Worm (Caenorhabditis elegans) whole organism, L4 larva: ENCODE measurements around the gene C46A5.4.

Source experiments
- D1046.2 ChIP-seq: fragments of 200-800 bp; sonication (Bioruptor generic); IDR thresholded peaks from 2 replicates; pipeline ENCODE4 v1.3.6; 2022; ENCODE audit warnings: missing genetic modification characterization, missing compliant biosample characterization
- F26F4.8 ChIP-seq: fragments of 200-800 bp; sonication (Bioruptor generic); conservative IDR thresholded peaks from 2 replicates; pipeline ENCODE4 v1.3.6; 2022; ENCODE audit warnings: missing genetic modification characterization, missing compliant biosample characterization
- F37D6.2 ChIP-seq: sonication (generic microtip); optimal IDR thresholded peaks from 2 replicates; lab custom pipeline; 2016; ENCODE audit warnings: mild to moderate bottlenecking, missing genetic modification characterization, missing compliant biosample characterization
- F49E8.2 ChIP-seq: sonication (generic microtip); optimal IDR thresholded peaks from 2 replicates; lab custom pipeline; 2016; ENCODE audit warnings: missing compliant biosample characterization, mild to moderate bottlenecking, missing genetic modification characterization, borderline replicate concordance
- R02D3.7 ChIP-seq: fragments of 150-350 bp; sonication (generic microtip); optimal IDR thresholded peaks from 3 replicates; lab custom pipeline; 2014; ENCODE audit warnings: missing biosample characterization, missing genetic modification characterization
- T20F7.1 ChIP-seq: fragments of 200-800 bp; sonication (Bioruptor generic); optimal IDR thresholded peaks from 2 replicates; lab custom pipeline; 2018; ENCODE audit warnings: mild to moderate bottlenecking, missing genetic modification characterization, missing compliant biosample characterization
- T26A8.4 ChIP-seq: fragments of 200-800 bp; sonication (Bioruptor generic); IDR thresholded peaks from 2 replicates; pipeline ENCODE4 v1.3.6; 2022; ENCODE audit warnings: missing genetic modification characterization, missing compliant biosample characterization
- Y75B8A.6 ChIP-seq: fragments of 200-800 bp; sonication (Bioruptor generic); IDR thresholded peaks from 2 replicates; pipeline ENCODE4 v1.3.6; 2022; ENCODE audit warnings: missing genetic modification reagents, missing genetic modification characterization, missing compliant biosample characterization
- ZK337.2 ChIP-seq: fragments of 200-800 bp; sonication (Bioruptor generic); IDR thresholded peaks from 2 replicates; pipeline ENCODE4 v1.3.6; 2022; ENCODE audit warnings: missing genetic modification reagents, missing genetic modification characterization, missing compliant biosample characterization
- aly-2 ChIP-seq: sonication (generic microtip); optimal IDR thresholded peaks from 2 replicates; lab custom pipeline; 2018; ENCODE audit warnings: missing biosample characterization, missing genetic modification characterization
- ama-1 ChIP-seq: fragments of 150-350 bp; optimal IDR thresholded peaks from 2 replicates; lab custom pipeline; 2014; ENCODE audit warnings: inconsistent platforms, mixed read lengths
- ceh-32 ChIP-seq: sonication (generic microtip); optimal IDR thresholded peaks from 2 replicates; lab custom pipeline; 2016; ENCODE audit warnings: mild to moderate bottlenecking, missing genetic modification characterization, missing compliant biosample characterization; ENCODE audit not compliant: poor library complexity
- ceh-82 ChIP-seq: sonication (generic microtip); optimal IDR thresholded peaks from 2 replicates; lab custom pipeline; 2017; ENCODE audit warnings: missing biosample characterization, missing genetic modification characterization
- ces-1 ChIP-seq: fragments of 150-350 bp; sonication (generic microtip); optimal IDR thresholded peaks from 4 replicates; lab custom pipeline; 2014; ENCODE audit warnings: missing biosample characterization, missing genetic modification reagents, missing genetic modification characterization
- cey-2 ChIP-seq: sonication (generic microtip); optimal IDR thresholded peaks from 3 replicates; lab custom pipeline; 2017; ENCODE audit warnings: missing genetic modification characterization, mild to moderate bottlenecking, missing compliant biosample characterization, antibody characterized with exemption, borderline replicate concordance; ENCODE audit not compliant: insufficient read depth
- daf-12 ChIP-seq: fragments of 150-350 bp; optimal IDR thresholded peaks from 2 replicates; lab custom pipeline; 2014; ENCODE audit warnings: missing biosample characterization, missing genetic modification reagents, missing genetic modification characterization
- dmd-6 ChIP-seq: fragments of 200-800 bp; sonication (Bioruptor generic); IDR thresholded peaks from 2 replicates; pipeline ENCODE4 v1.3.6; 2022; ENCODE audit warnings: missing genetic modification reagents, missing genetic modification characterization, missing compliant biosample characterization
- dmd-8 ChIP-seq: fragments of 200-800 bp; sonication (Bioruptor generic); IDR thresholded peaks from 2 replicates; pipeline ENCODE4 v1.3.6; 2022; ENCODE audit warnings: missing genetic modification characterization, missing compliant biosample characterization
- dmd-9 ChIP-seq: fragments of 200-800 bp; sonication (Bioruptor generic); IDR thresholded peaks from 2 replicates; pipeline ENCODE4 v1.3.6; 2022; ENCODE audit warnings: missing genetic modification reagents, missing genetic modification characterization, missing compliant biosample characterization
- dpl-1 ChIP-seq: fragments of 150-350 bp; optimal IDR thresholded peaks from 2 replicates; lab custom pipeline; 2014; ENCODE audit warnings: missing biosample characterization, missing genetic modification reagents, missing genetic modification characterization
- duxl-1 ChIP-seq: sonication (generic microtip); optimal IDR thresholded peaks from 2 replicates; lab custom pipeline; 2016; ENCODE audit warnings: mild to moderate bottlenecking, missing genetic modification characterization, moderate library complexity, missing compliant biosample characterization; ENCODE audit not compliant: poor library complexity
- dve-1 ChIP-seq: sonication (generic microtip); optimal IDR thresholded peaks from 2 replicates; lab custom pipeline; 2017; ENCODE audit warnings: antibody characterized with exemption, mild to moderate bottlenecking, missing genetic modification characterization, missing compliant biosample characterization; ENCODE audit not compliant: insufficient read depth
- fkh-10 ChIP-seq: fragments of 150-350 bp; optimal IDR thresholded peaks from 2 replicates; lab custom pipeline; 2014; ENCODE audit warnings: missing biosample characterization, missing genetic modification reagents, missing genetic modification characterization
- lin-38 ChIP-seq: fragments of 200-800 bp; sonication (Bioruptor generic); IDR thresholded peaks from 2 replicates; pipeline ENCODE4 v1.3.6; 2022; ENCODE audit warnings: missing genetic modification reagents, missing genetic modification characterization, missing compliant biosample characterization
- madf-5 ChIP-seq, 2 experiments: fragments of 200-800 bp; sonication (Bioruptor generic); IDR thresholded peaks; 2 replicates each; pipeline ENCODE4 v1.3.6; 2022; ENCODE audit warnings: missing compliant biosample characterization in 2 of 2, missing genetic modification characterization in 2 of 2
- madf-9 ChIP-seq: fragments of 200-800 bp; sonication (Bioruptor generic); conservative IDR thresholded peaks from 2 replicates; pipeline ENCODE4 v1.3.6; 2022; ENCODE audit warnings: missing genetic modification reagents, missing genetic modification characterization, missing compliant biosample characterization
- mdl-1 ChIP-seq, 2 experiments: fragments of 150-350 bp in 1 of 2; sonication (generic microtip) in 1 of 2; optimal IDR thresholded peaks; 2 replicates each; lab custom pipeline; 2014 to 2017; ENCODE audit warnings: missing biosample characterization in 2 of 2, missing genetic modification characterization in 2 of 2
- mep-1 ChIP-seq: fragments of 150-350 bp; sonication (generic microtip); optimal IDR thresholded peaks from 3 replicates; lab custom pipeline; 2014; ENCODE audit warnings: missing biosample characterization, missing genetic modification characterization
- mes-2 ChIP-seq: sonication (generic microtip); optimal IDR thresholded peaks from 2 replicates; lab custom pipeline; 2016; ENCODE audit warnings: missing genotype, mild to moderate bottlenecking, missing genetic modification characterization, missing compliant biosample characterization; ENCODE audit not compliant: poor library complexity, severe bottlenecking
- nhr-10 ChIP-seq: fragments of 150-350 bp; optimal IDR thresholded peaks from 2 replicates; lab custom pipeline; 2014; ENCODE audit warnings: missing biosample characterization, missing genetic modification characterization
- nhr-11 ChIP-seq: fragments of 150-350 bp; optimal IDR thresholded peaks from 2 replicates; lab custom pipeline; 2014; ENCODE audit warnings: missing biosample characterization, missing genetic modification characterization
- nhr-25 ChIP-seq: sonication (generic microtip); optimal IDR thresholded peaks from 2 replicates; lab custom pipeline; 2017; ENCODE audit warnings: missing genetic modification characterization, mild to moderate bottlenecking, missing compliant biosample characterization, antibody characterized with exemption, moderate library complexity, borderline replicate concordance; ENCODE audit not compliant: insufficient read depth
- nhr-42 ChIP-seq: fragments of 200-800 bp; sonication (Bioruptor generic); IDR thresholded peaks from 2 replicates; pipeline ENCODE4 v1.3.6; 2022; ENCODE audit warnings: missing genetic modification characterization, missing compliant biosample characterization
- pha-4 ChIP-seq, 2 experiments: fragments of 150-350 bp in 1 of 2; fragments of 200-800 bp in 1 of 2; sonication (Bioruptor generic) in 1 of 2; IDR thresholded peaks in 1 of 2; optimal IDR thresholded peaks in 1 of 2; 2 replicates each; pipeline versions ENCODE4 v1.3.6 to Lab custom; 2014 to 2022; ENCODE audit warnings: missing genetic modification characterization in 2 of 2, missing genetic modification reagents in 2 of 2, missing biosample characterization in 1 of 2, missing compliant biosample characterization in 1 of 2
- php-3 ChIP-seq: fragments of 200-800 bp; sonication (Bioruptor generic); IDR thresholded peaks from 2 replicates; pipeline ENCODE4 v1.3.6; 2022; ENCODE audit warnings: missing genetic modification reagents, missing genetic modification characterization, missing compliant biosample characterization
- pqm-1 ChIP-seq: sonication (generic microtip); optimal IDR thresholded peaks from 2 replicates; lab custom pipeline; 2017; ENCODE audit warnings: missing biosample characterization, missing genetic modification characterization
- rbr-2 ChIP-seq: sonication (generic microtip); optimal IDR thresholded peaks from 2 replicates; lab custom pipeline; 2016; ENCODE audit warnings: missing genotype, missing genetic modification characterization, missing compliant biosample characterization
- saeg-2 ChIP-seq: fragments of 200-800 bp; sonication (Bioruptor generic); IDR thresholded peaks from 2 replicates; pipeline ENCODE4 v1.3.6; 2022; ENCODE audit warnings: missing genetic modification reagents, missing genetic modification characterization, missing compliant biosample characterization
- sdz-12 ChIP-seq: fragments of 200-800 bp; sonication (Bioruptor generic); optimal IDR thresholded peaks from 2 replicates; lab custom pipeline; 2018; ENCODE audit warnings: mild to moderate bottlenecking, missing genetic modification characterization, missing compliant biosample characterization
- skn-1 ChIP-seq: fragments of 150-350 bp; optimal IDR thresholded peaks from 2 replicates; lab custom pipeline; 2014; ENCODE audit warnings: missing biosample characterization, missing genetic modification characterization
- snpc-4 ChIP-seq: fragments of 150-350 bp; optimal IDR thresholded peaks from 2 replicates; lab custom pipeline; 2014; ENCODE audit warnings: missing biosample characterization, missing genetic modification characterization
- tra-1 ChIP-seq: fragments of 200-800 bp; sonication (Bioruptor generic); IDR thresholded peaks from 2 replicates; pipeline ENCODE4 v1.3.6; 2022; ENCODE audit warnings: missing genetic modification reagents, missing genetic modification characterization, missing compliant biosample characterization
- unc-130 ChIP-seq: sonication (generic microtip); optimal IDR thresholded peaks from 2 replicates; lab custom pipeline; 2016; ENCODE audit warnings: missing genetic modification reagents, missing genetic modification characterization, missing compliant biosample characterization
- unc-62 ChIP-seq, 3 experiments: fragments of 150-350 bp in 1 of 3; sonication (generic microtip); optimal IDR thresholded peaks in 2 of 3; peaks in 1 of 3; 1 replicate in 1 of 3; 2 replicates in 2 of 3; lab custom pipeline; 2014 to 2017; ENCODE audit warnings: missing biosample characterization in 3 of 3, missing genetic modification characterization in 3 of 3, missing genetic modification reagents in 3 of 3, missing genotype in 1 of 3
- vab-7 ChIP-seq: fragments of 200-800 bp; sonication (Bioruptor generic); IDR thresholded peaks from 2 replicates; pipeline ENCODE4 v1.3.6; 2022; ENCODE audit warnings: missing genetic modification reagents, missing genetic modification characterization, missing compliant biosample characterization
- zfp-2 ChIP-seq: sonication (generic microtip); optimal IDR thresholded peaks from 2 replicates; lab custom pipeline; 2016; ENCODE audit warnings: mild to moderate bottlenecking, missing genetic modification characterization, missing compliant biosample characterization
- zip-11 ChIP-seq: fragments of 200-800 bp; sonication (Bioruptor generic); IDR thresholded peaks from 2 replicates; pipeline ENCODE4 v1.3.6; 2022; ENCODE audit warnings: missing genetic modification characterization, missing compliant biosample characterization
- ztf-11 ChIP-seq: fragments of 150-350 bp; optimal IDR thresholded peaks from 2 replicates; lab custom pipeline; 2014; ENCODE audit warnings: missing biosample characterization, missing genetic modification characterization
- ztf-7 ChIP-seq: fragments of 150-350 bp; optimal IDR thresholded peaks from 2 replicates; lab custom pipeline; 2014; ENCODE audit warnings: missing biosample characterization, missing genetic modification characterization

The C46A5.4 gene

DNA sequence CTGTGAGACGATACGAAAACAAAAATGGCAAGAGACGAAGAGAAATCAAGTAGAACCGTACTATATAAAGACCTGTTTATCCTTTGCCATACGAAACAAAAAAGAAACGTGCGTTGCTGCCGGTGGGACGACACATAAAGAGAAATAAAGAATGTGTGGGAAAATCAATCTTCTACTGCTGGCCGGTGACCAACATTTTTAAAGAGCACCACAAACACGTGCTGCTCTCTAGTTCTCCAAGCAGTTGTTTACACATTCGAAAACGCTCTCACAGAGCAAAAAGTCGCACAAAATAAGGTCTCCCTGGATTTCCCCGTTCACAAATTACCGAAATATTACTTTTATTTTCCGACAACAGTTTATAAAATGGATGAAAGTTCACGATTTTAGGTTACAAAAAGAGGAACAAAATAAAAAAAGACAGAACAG is 32.4 kb upstream of the C46A5.4 start, which contains the start of gene imp-3:
imp-3 (minus strand) TSS at position 93 of the 429 bp plus-strand sequence.
- no peak for TF ChIP-seq F37D6.2
- no peak for TF ChIP-seq ZK337.2 (GFP tag; lab: Robert Waterston, UW)
- TF ChIP-seq F49E8.2 (tag; lab: Kevin White, UChicago), result no peak
- TF ChIP-seq zip-11, result no peak
- no peak for TF ChIP-seq pqm-1 (tag; lab: Kevin White, UChicago)
- no peak for TF ChIP-seq ceh-82
- peak; percentile 69 for TF ChIP-seq T20F7.1 (GFP tag; lab: Kevin White, UChicago)
- no peak for TF ChIP-seq zfp-2
- no peak for TF ChIP-seq dmd-8 (GFP tag; lab: Robert Waterston, UW)
- TF ChIP-seq snpc-4, result no peak
- no peak for TF ChIP-seq nhr-25 (tag; lab: Kevin White, UChicago)
- peak; percentile 62 for TF ChIP-seq dve-1 (tag; lab: Kevin White, UChicago)
- peak; percentile 77 for TF ChIP-seq mep-1
- TF ChIP-seq aly-2 (tag; lab: Kevin White, UChicago), result no peak
- no peak for TF ChIP-seq duxl-1 (tag; lab: Kevin White, UChicago)
- TF ChIP-seq ztf-7, result no peak
- no peak for TF ChIP-seq cey-2 (tag; lab: Kevin White, UChicago)
- TF ChIP-seq nhr-11 (tag; lab: Kevin White, UChicago), result no peak
- peak in 1 of 2 experiments; percentile 76; a peak in 2 of 4 replicates for TF ChIP-seq madf-5 (GFP tag; IDR thresholded peaks at IDR 0.05; lab: Robert Waterston, UW)
- TF ChIP-seq madf-9 (GFP tag; lab: Robert Waterston, UW), result no peak
- TF ChIP-seq ama-1 (lab: Kevin White, UChicago), result peak; percentile 97
- no peak for TF ChIP-seq sdz-12
- TF ChIP-seq dpl-1 (GFP tag; lab: Kevin White, UChicago), result no peak
- TF ChIP-seq ztf-11 (tag; lab: Kevin White, UChicago), result no peak
- TF ChIP-seq pha-4 (GFP tag; IDR thresholded peaks at IDR 0.05; lab: Robert Waterston, UW), result peak; percentile 71; the same call in 1 of the 2 replicates
- TF ChIP-seq pha-4 (tag; optimal IDR thresholded peaks at IDR 0.05; lab: Kevin White, UChicago), result peak; percentile 49
- peak; percentile 77 for TF ChIP-seq lin-38
- TF ChIP-seq dmd-6 (GFP tag; lab: Robert Waterston, UW), result peak; percentile 52
- TF ChIP-seq F26F4.8 (GFP tag; lab: Robert Waterston, UW), result no peak
- no peak for TF ChIP-seq R02D3.7
- TF ChIP-seq unc-130 (GFP tag; lab: Kevin White, UChicago), result no peak
- peak; percentile 74 for TF ChIP-seq tra-1 (GFP tag; lab: Robert Waterston, UW)
- TF ChIP-seq fkh-10, result no peak
- TF ChIP-seq saeg-2 (GFP tag; lab: Robert Waterston, UW), result no peak
- TF ChIP-seq Y75B8A.6 (GFP tag; lab: Robert Waterston, UW), result no peak
- peak; percentile 15 for TF ChIP-seq nhr-10
- TF ChIP-seq vab-7, result no peak
- 0 out of 2 replicates have a peak, but pooled peaks have one; percentile 9 for TF ChIP-seq nhr-42 (GFP tag; lab: Robert Waterston, UW)
- no peak for TF ChIP-seq dmd-9 (GFP tag; lab: Robert Waterston, UW)
- peak; percentile 52 for TF ChIP-seq mes-2
- TF ChIP-seq T26A8.4, result peak; percentile 69
- no peak for TF ChIP-seq daf-12 (tag; lab: Kevin White, UChicago)
- no peak for TF ChIP-seq ces-1
- TF ChIP-seq skn-1 (tag; lab: Kevin White, UChicago), result no peak
- TF ChIP-seq D1046.2 (GFP tag; lab: Robert Waterston, UW), result peak; percentile 69; the same call in 1 of the 2 replicates
- TF ChIP-seq rbr-2 (tag; lab: Kevin White, UChicago), result peak; percentile 64
- peak in 1 of 2 experiments; percentile 12 for TF ChIP-seq unc-62 (GFP tag; optimal IDR thresholded peaks at IDR 0.05 in 1 of 2; lab: Kevin White, UChicago)
- no peak for TF ChIP-seq unc-62 (tag; optimal IDR thresholded peaks at IDR 0.05; lab: Kevin White, UChicago)
- TF ChIP-seq mdl-1 (tag; optimal IDR thresholded peaks at IDR 0.05; lab: Kevin White, UChicago), result peak; percentile 41 to 88
- TF ChIP-seq ceh-32 (tag; lab: Kevin White, UChicago), result no peak
- TF ChIP-seq php-3, result 0 out of 2 replicates have a peak, but pooled peaks have one; percentile 30
